Worm (Caenorhabditis elegans): ENCODE data around the gene Y47D7A.17.

Y47D7A.17 gene

ce11 chrV:4375807-4376564 is 35.6 kb downstream of the Y47D7A.17 start, which contains the start of gene F32D1.7 (continued):
- peak; percentile 61 for TF ChIP-seq snpc-1.1 (tag; optimal IDR thresholded peaks at IDR 0.05; ENCODE audit: insufficient read depth)
- TF ChIP-seq C17E4.6 (GFP tag; IDR thresholded peaks at IDR 0.05) = no peak
- TF ChIP-seq mel-28 (tag; optimal IDR thresholded peaks at IDR 0.05; ENCODE audit: borderline replicate concordance) = no peak
- TF ChIP-seq B0019.2 (GFP tag; conservative IDR thresholded peaks at IDR 0.05) = no peak
- peak; percentile 78 for TF ChIP-seq F33H1.4 (GFP tag; IDR thresholded peaks at IDR 0.05)
- TF ChIP-seq lin-26 (GFP tag; IDR thresholded peaks at IDR 0.05) = no peak
- no peak for TF ChIP-seq bed-1 (GFP tag; IDR thresholded peaks at IDR 0.05)
- TF ChIP-seq K11D2.4 (GFP tag; IDR thresholded peaks at IDR 0.05) = no peak
- TF ChIP-seq zim-3 (tag; optimal IDR thresholded peaks at IDR 0.05) = no peak
- no peak for TF ChIP-seq K12H6.12 (tag; optimal IDR thresholded peaks at IDR 0.05)
- TF ChIP-seq D2030.7 (GFP tag; IDR thresholded peaks at IDR 0.05) = peak; percentile 87
- TF ChIP-seq him-1 (tag; optimal IDR thresholded peaks at IDR 0.05) = peak; percentile 34
- TF ChIP-seq nhr-179 (tag; optimal IDR thresholded peaks at IDR 0.05) = no peak
- no peak for TF ChIP-seq egl-18 (GFP tag; IDR thresholded peaks at IDR 0.05)
- no peak for TF ChIP-seq ztf-28 (GFP tag; IDR thresholded peaks at IDR 0.05)
- no peak for TF ChIP-seq bed-2 (GFP tag; IDR thresholded peaks at IDR 0.05)
- TF ChIP-seq madf-8 (GFP tag; conservative IDR thresholded peaks at IDR 0.05) = peak; percentile 98
- TF ChIP-seq snpc-3.4 (tag; optimal IDR thresholded peaks at IDR 0.05) = peak; percentile 70
- TF ChIP-seq mes-4 (tag; optimal IDR thresholded peaks at IDR 0.05) = no peak
- TF ChIP-seq hsf-1 (GFP tag; IDR thresholded peaks at IDR 0.05) = peak; percentile 59; the same call in 1 of the 2 replicates
- no peak for TF ChIP-seq F22D6.2 (tag; optimal IDR thresholded peaks at IDR 0.05)

- TF ChIP-seq snpc-4 (GFP tag; optimal IDR thresholded peaks at IDR 0.05) (no peak), snpc-4 (tag; optimal IDR thresholded peaks at IDR 0.05) (no peak), F39B2.1 (GFP tag; IDR thresholded peaks at IDR 0.05) (no peak), ztf-26 (tag; optimal IDR thresholded peaks at IDR 0.05) (no peak), dox-1 (GFP tag; IDR thresholded peaks at IDR 0.05) (no peak), Y53F4B.3 (GFP tag; IDR thresholded peaks at IDR 0.05) (no peak), lin-40 (tag; optimal IDR thresholded peaks at IDR 0.05) (no peak), sptf-2 (GFP tag; optimal IDR thresholded peaks at IDR 0.05) (no peak), unc-130 (GFP tag; optimal IDR thresholded peaks at IDR 0.05) (no peak), cebp-2 (GFP tag; IDR thresholded peaks at IDR 0.05) (no peak), attf-6 (GFP tag; IDR thresholded peaks at IDR 0.05) (0 out of 2 replicates have a peak, but pooled peaks have one; percentile 21), ztf-6 (GFP tag; IDR thresholded peaks at IDR 0.05) (no peak), F57A8.1 (GFP tag; optimal IDR thresholded peaks at IDR 0.05) (no peak), bed-2 (GFP tag; IDR thresholded peaks at IDR 0.05) (no peak), F22D6.2 (tag; optimal IDR thresholded peaks at IDR 0.05) (no peak), unc-62 (GFP tag; optimal IDR thresholded peaks at IDR 0.05) (no peak), aptf-3 (GFP tag; IDR thresholded peaks at IDR 0.05) (no peak), efl-1 (GFP tag; optimal IDR thresholded peaks at IDR 0.05) (peak; percentile 18), F37B4.10 (GFP tag; IDR thresholded peaks at IDR 0.05) (no peak), madf-3 (GFP tag; IDR thresholded peaks at IDR 0.05) (peak; percentile 63; the same call in 1 of the 2 replicates), hsf-1 (GFP tag; IDR thresholded peaks at IDR 0.05) (0 out of 2 replicates have a peak, but pooled peaks have one; percentile 51), T07F8.4 (tag; optimal IDR thresholded peaks at IDR 0.05) (no peak), cebp-1 (GFP tag; IDR thresholded peaks at IDR 0.05) (no peak), cebp-1 (tag; optimal IDR thresholded peaks at IDR 0.05) (no peak), ceh-79 (tag; optimal IDR thresholded peaks at IDR 0.05) (no peak), madf-10 (tag; optimal IDR thresholded peaks at IDR 0.05) (no peak), ama-1 (optimal IDR thresholded peaks at IDR 0.05) (no peak), ama-1 (GFP tag; optimal IDR thresholded peaks at IDR 0.05) (no peak), lsy-27 (tag; optimal IDR thresholded peaks at IDR 0.05; ENCODE audit: borderline replicate concordance, insufficient read depth) (no peak), D2030.7 (GFP tag; IDR thresholded peaks at IDR 0.05) (no peak), ekl-4 (GFP tag; IDR thresholded peaks at IDR 0.05) (no peak)
Observed at ce11 chrV:4374625-4375024, 37.0 kb downstream of the Y47D7A.17 start, which contains the start of gene neg-1. TSS of gene neg-1 (minus strand) at chrV:4374874.

Data from whole organism, young adult.